Fruit fly (Drosophila melanogaster) whole organism, adult: ENCODE measurements around the gene CG1647.

Experiments used
- CG11617 ChIP-seq: fragments of 200-800 bp; sonication (Bioruptor generic); optimal IDR thresholded peaks from 2 replicates; lab custom pipeline; 2017; ENCODE audit warnings: mild to moderate bottlenecking, missing biosample characterization, missing genetic modification reagents, missing genetic modification characterization
- CG14711 ChIP-seq: fragments of 200-800 bp; sonication (Bioruptor generic); optimal IDR thresholded peaks from 2 replicates; lab custom pipeline; 2018; ENCODE audit warnings: missing biosample characterization, mild to moderate bottlenecking, missing genetic modification characterization, moderate library complexity
- CG7101 ChIP-seq: fragments of 200-800 bp; sonication (Bioruptor generic); optimal IDR thresholded peaks from 2 replicates; lab custom pipeline; 2018; ENCODE audit warnings: missing biosample characterization, mild to moderate bottlenecking, missing genetic modification characterization, moderate library complexity
- Crg-1 ChIP-seq: fragments of 200-800 bp; sonication (Bioruptor generic); optimal IDR thresholded peaks from 2 replicates; lab custom pipeline; 2016; ENCODE audit warnings: missing biosample characterization, missing genetic modification characterization
- Hr96 ChIP-seq: fragments of 200-800 bp; sonication (Bioruptor generic); optimal IDR thresholded peaks from 2 replicates; lab custom pipeline; 2016; ENCODE audit warnings: missing biosample characterization, missing genetic modification characterization
- cic ChIP-seq: fragments of 200-800 bp; sonication (Bioruptor generic); optimal IDR thresholded peaks from 2 replicates; lab custom pipeline; 2017; ENCODE audit warnings: missing biosample characterization, mild to moderate bottlenecking, missing genetic modification characterization, moderate library complexity
- ovo ChIP-seq: fragments of 200-800 bp; sonication (Bioruptor generic); optimal IDR thresholded peaks from 2 replicates; lab custom pipeline; 2016; ENCODE audit warnings: missing biosample characterization, missing genetic modification characterization
- toe ChIP-seq: fragments of 200-800 bp; sonication (Bioruptor generic); optimal IDR thresholded peaks from 2 replicates; lab custom pipeline; 2016; ENCODE audit warnings: missing biosample characterization, missing genetic modification characterization

DNA sequence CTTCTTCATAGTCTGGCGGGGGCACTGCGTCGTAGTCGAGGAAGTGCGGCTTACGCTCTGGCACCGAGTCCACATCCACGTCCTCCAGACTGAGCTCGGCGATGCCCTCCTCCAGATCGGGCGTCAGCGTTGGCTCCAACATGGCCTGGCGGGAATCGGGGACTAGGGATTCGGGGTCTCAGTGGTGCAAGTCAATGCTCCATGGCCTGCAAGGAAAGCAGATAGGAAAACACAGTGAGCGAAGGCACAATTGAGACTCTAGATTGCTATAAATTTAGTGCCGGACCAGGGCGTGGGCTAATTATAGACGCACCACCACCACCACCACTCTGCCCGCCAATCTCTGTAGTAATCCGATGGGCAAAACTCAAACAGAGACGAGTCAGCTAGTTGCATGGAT lies 20.6 kb downstream of the CG1647 start:
- TF ChIP-seq CG11617 (no peak), cic (no peak), ovo (GFP tag; lab: Kevin White, UChicago) (no peak), Crg-1 (no peak), CG14711 (no peak), Hr96 (GFP tag; lab: Kevin White, UChicago) (no peak), toe (GFP tag; lab: Kevin White, UChicago) (no peak), CG7101 (tag; lab: Kevin White, UChicago) (no peak)
